Fruit fly (Drosophila melanogaster): ENCODE measurements around the gene CG34393.

- TF ChIP-seq CG12605 (GFP tag; IDR thresholded peaks at IDR 0.05) (no peak), D1 (tag; optimal IDR thresholded peaks at IDR 0.05) (no peak), CG4496 (GFP tag; IDR thresholded peaks at IDR 0.05) (no peak), CG13204 (GFP tag; optimal IDR thresholded peaks at IDR 0.05) (no peak), fd96Ca (GFP tag; IDR thresholded peaks at IDR 0.05) (no peak), CG34367 (tag; optimal IDR thresholded peaks at IDR 0.05) (no peak), rn (GFP tag; IDR thresholded peaks at IDR 0.05) (no peak)
Observed at dm6 chr2L:3145897-3146296, 54.4 kb downstream of the CG34393 start.

Measured in whole organism, pupa.